Worm (Caenorhabditis elegans) whole organism, early embryonic: ENCODE data around the gene srg-62.

ENCODE experiments used
- B0310.2 ChIP-seq: sonication (generic microtip); optimal IDR thresholded peaks from 2 replicates; lab custom pipeline; 2016; ENCODE audit warnings: mild to moderate bottlenecking, missing genetic modification characterization, missing compliant biosample characterization
- F13C5.2 ChIP-seq: sonication (generic microtip); optimal IDR thresholded peaks from 2 replicates; lab custom pipeline; 2017; ENCODE audit warnings: mild to moderate bottlenecking, missing genetic modification characterization, inconsistent platforms, missing compliant biosample characterization
- aly-1 ChIP-seq: sonication (generic microtip); optimal IDR thresholded peaks from 2 replicates; lab custom pipeline; 2016; ENCODE audit warnings: missing genetic modification characterization, missing compliant biosample characterization
- ama-1 ChIP-seq: fragments of 150-350 bp; optimal IDR thresholded peaks from 2 replicates; lab custom pipeline; 2014
- ceh-13 ChIP-seq: fragments of 200-800 bp; sonication (Bioruptor generic); optimal IDR thresholded peaks from 2 replicates; lab custom pipeline; 2018; ENCODE audit warnings: mild to moderate bottlenecking, missing genetic modification characterization, missing compliant biosample characterization
- ceh-36 ChIP-seq: sonication (generic microtip); optimal IDR thresholded peaks from 2 replicates; lab custom pipeline; 2016; ENCODE audit warnings: missing genetic modification characterization, inconsistent platforms, missing compliant biosample characterization
- ets-7 ChIP-seq: sonication (generic microtip); optimal IDR thresholded peaks from 2 replicates; lab custom pipeline; 2016; ENCODE audit warnings: missing genotype, missing genetic modification characterization, missing compliant biosample characterization
- flt-1 ChIP-seq: fragments of 200-800 bp; sonication (Bioruptor generic); IDR thresholded peaks from 2 replicates; pipeline ENCODE4 v1.3.6; 2022; ENCODE audit warnings: missing genetic modification characterization, missing compliant biosample characterization
- hmbx-1 ChIP-seq: sonication (generic microtip); optimal IDR thresholded peaks from 2 replicates; lab custom pipeline; 2016; ENCODE audit warnings: mild to moderate bottlenecking, missing genetic modification characterization, missing compliant biosample characterization
- hmg-4 ChIP-seq: fragments of 200-800 bp; sonication (Bioruptor generic); optimal IDR thresholded peaks from 2 replicates; lab custom pipeline; 2018; ENCODE audit warnings: mild to moderate bottlenecking, missing genetic modification characterization, missing compliant biosample characterization
- hnd-1 ChIP-seq: sonication (generic microtip); optimal IDR thresholded peaks from 2 replicates; lab custom pipeline; 2016; ENCODE audit warnings: missing genetic modification characterization, missing compliant biosample characterization
- pes-1 ChIP-seq: fragments of 200-800 bp; sonication (Bioruptor generic); IDR thresholded peaks from 2 replicates; pipeline ENCODE4 v1.3.6; 2022; ENCODE audit warnings: missing genetic modification reagents, missing genetic modification characterization, missing compliant biosample characterization
- scrt-1 ChIP-seq: fragments of 200-800 bp; sonication (Bioruptor generic); IDR thresholded peaks from 2 replicates; pipeline ENCODE4 v1.3.6; 2022; ENCODE audit warnings: missing genetic modification characterization, missing compliant biosample characterization
- sea-1 ChIP-seq: fragments of 200-800 bp; sonication (Bioruptor generic); conservative IDR thresholded peaks from 2 replicates; pipeline ENCODE4 v1.3.6; 2022; ENCODE audit warnings: missing genetic modification characterization, missing compliant biosample characterization
- tbx-11 ChIP-seq: fragments of 200-800 bp; sonication (Bioruptor generic); IDR thresholded peaks from 2 replicates; pipeline ENCODE4 v1.3.6; 2022; ENCODE audit warnings: missing genetic modification characterization, missing compliant biosample characterization
- tbx-37 ChIP-seq: fragments of 200-800 bp; sonication (Bioruptor generic); conservative IDR thresholded peaks from 2 replicates; pipeline ENCODE4 v1.3.6; 2022; ENCODE audit warnings: missing genetic modification reagents, missing genetic modification characterization, missing compliant biosample characterization
- tra-4 ChIP-seq: sonication (generic microtip); optimal IDR thresholded peaks from 2 replicates; lab custom pipeline; 2017; ENCODE audit warnings: missing genetic modification characterization, missing compliant biosample characterization

Gene srg-62

DNA sequence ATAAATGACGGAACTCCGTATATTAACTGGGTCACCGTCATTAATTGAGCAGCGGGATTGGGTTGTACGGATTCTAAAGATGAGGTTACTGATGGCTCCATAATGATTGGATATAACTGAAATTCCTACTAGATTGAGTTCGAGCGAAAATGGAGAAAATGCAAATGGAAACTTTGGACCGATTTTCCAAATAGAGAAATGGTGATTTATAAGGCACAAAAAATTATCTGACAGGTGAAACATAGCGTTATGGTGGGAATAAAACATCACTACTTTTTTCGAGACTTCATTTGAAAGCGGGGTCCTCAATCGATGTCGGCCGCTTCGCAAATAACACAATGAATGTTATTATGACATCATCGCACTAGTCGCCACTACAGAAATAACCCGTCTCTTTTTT, 19.6 kb downstream of the srg-62 start, which contains the start of gene srg-60:
Gene srg-60 (minus strand): TSS at position 101 of the 400 bp plus-strand sequence.
- no peak for TF ChIP-seq F13C5.2 (tag; lab: Kevin White, UChicago)
- no peak for TF ChIP-seq tbx-37 (GFP tag; lab: Robert Waterston, UW)
- no peak for TF ChIP-seq tra-4
- no peak for TF ChIP-seq hmg-4 (GFP tag; lab: Kevin White, UChicago)
- TF ChIP-seq B0310.2 (tag; lab: Kevin White, UChicago), result no peak
- no peak for TF ChIP-seq ceh-36 (tag; lab: Kevin White, UChicago)
- TF ChIP-seq hmbx-1 (tag; lab: Kevin White, UChicago), result no peak
- no peak for TF ChIP-seq aly-1
- TF ChIP-seq ceh-13 (GFP tag; lab: Kevin White, UChicago), result no peak
- no peak for TF ChIP-seq flt-1 (GFP tag; lab: Robert Waterston, UW)
- no peak for TF ChIP-seq ets-7 (tag; lab: Kevin White, UChicago)
- no peak for TF ChIP-seq pes-1 (GFP tag; lab: Robert Waterston, UW)
- TF ChIP-seq hnd-1 (tag; lab: Kevin White, UChicago), result no peak
- TF ChIP-seq tbx-11 (GFP tag; lab: Robert Waterston, UW), result no peak

DNA sequence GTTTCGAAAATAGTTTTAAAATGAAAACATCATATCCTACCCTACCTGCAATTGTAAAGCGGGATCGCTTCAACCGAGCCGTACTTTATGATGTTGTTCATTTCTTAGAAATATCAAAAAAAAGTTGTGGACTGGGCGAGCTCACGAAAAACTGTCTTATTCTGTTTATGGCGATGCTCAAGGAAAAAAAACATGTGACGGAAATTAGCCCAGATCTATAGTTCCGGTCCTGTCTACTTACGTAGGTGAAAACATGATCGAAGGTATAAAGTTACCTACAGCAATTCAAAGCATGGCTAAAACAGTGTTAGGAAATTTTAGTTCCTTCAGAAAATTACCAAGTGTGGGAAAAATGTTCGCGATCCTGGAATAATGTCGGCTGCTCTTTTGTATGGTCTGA, 21.4 kb downstream of the srg-62 start, which contains the start of gene srt-27:
Gene srt-27 (minus strand): TSS at position 101 of the 400 bp plus-strand sequence.
- no peak for TF ChIP-seq tra-4
- no peak for TF ChIP-seq tbx-37 (GFP tag; lab: Robert Waterston, UW)
- TF ChIP-seq scrt-1 (GFP tag; lab: Robert Waterston, UW), result no peak
- TF ChIP-seq aly-1, result no peak
- no peak for TF ChIP-seq tbx-11 (GFP tag; lab: Robert Waterston, UW)
- TF ChIP-seq hmbx-1 (tag; lab: Kevin White, UChicago), result no peak
- TF ChIP-seq ceh-13 (GFP tag; lab: Kevin White, UChicago), result no peak
- TF ChIP-seq hnd-1 (tag; lab: Kevin White, UChicago), result no peak
- TF ChIP-seq hmg-4 (GFP tag; lab: Kevin White, UChicago), result no peak
- no peak for TF ChIP-seq F13C5.2 (tag; lab: Kevin White, UChicago)
- no peak for TF ChIP-seq ama-1 (lab: Kevin White, UChicago)
- TF ChIP-seq B0310.2 (tag; lab: Kevin White, UChicago), result no peak
- TF ChIP-seq ets-7 (tag; lab: Kevin White, UChicago), result no peak
- TF ChIP-seq flt-1 (GFP tag; lab: Robert Waterston, UW), result no peak
- TF ChIP-seq ceh-36 (tag; lab: Kevin White, UChicago), result no peak
- no peak for TF ChIP-seq pes-1 (GFP tag; lab: Robert Waterston, UW)
- no peak for TF ChIP-seq sea-1 (GFP tag; lab: Robert Waterston, UW)

DNA sequence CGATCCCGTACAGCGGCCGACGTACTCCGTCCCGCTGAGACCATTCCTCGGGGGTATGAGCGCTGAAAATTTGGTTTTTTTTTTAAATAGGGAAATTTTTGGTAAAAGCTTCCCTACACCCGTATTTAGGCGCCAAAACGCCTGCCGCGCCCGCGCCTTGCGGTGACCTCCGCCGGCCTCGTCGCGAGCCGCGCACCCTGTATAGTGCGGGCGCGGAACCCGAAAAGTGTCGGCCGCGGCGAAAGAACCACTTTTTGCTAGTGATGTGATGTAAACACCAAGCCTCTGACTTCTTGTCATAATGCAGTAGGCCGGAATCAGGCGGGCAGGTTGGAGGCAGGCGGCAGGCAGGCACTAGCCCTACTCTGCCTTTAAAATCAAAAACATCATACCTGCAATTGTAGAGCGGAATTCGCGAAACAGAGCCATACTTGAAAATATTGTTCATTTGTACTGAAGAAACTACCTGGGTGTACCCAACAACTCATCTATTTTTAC, 23.5 kb downstream of the srg-62 start, which contains the start of gene srt-29:
Gene srt-29 (minus strand): TSS at position 448 of the 498 bp plus-strand sequence.
- TF ChIP-seq hnd-1 (tag; lab: Kevin White, UChicago) (no peak), ets-7 (tag; lab: Kevin White, UChicago) (no peak), tbx-11 (GFP tag; lab: Robert Waterston, UW) (no peak)

DNA sequence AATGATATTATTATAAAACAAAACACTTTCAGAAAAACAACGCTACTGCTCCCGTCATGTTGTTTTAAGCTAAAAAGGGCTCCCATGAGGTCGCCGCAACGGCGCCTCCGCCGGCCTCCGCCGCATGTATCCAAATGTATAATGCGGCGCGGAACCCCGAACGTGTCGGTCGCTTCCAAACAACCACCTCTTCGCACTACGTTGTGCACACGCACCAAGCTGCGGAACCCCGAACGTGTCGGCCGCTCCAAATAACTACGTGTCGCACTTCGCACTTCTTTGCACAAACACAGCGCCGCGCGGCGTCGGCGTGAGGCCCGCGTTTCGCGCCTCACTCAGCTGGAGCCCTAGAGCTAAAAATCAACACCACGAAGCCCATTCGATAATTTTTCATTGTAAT, 25.3 kb downstream of the srg-62 start:
- TF ChIP-seq sea-1 (GFP tag; lab: Robert Waterston, UW), result 0 out of 2 replicates have a peak, but pooled peaks have one; percentile 32
- no peak for TF ChIP-seq hmg-4 (GFP tag; lab: Kevin White, UChicago)

DNA sequence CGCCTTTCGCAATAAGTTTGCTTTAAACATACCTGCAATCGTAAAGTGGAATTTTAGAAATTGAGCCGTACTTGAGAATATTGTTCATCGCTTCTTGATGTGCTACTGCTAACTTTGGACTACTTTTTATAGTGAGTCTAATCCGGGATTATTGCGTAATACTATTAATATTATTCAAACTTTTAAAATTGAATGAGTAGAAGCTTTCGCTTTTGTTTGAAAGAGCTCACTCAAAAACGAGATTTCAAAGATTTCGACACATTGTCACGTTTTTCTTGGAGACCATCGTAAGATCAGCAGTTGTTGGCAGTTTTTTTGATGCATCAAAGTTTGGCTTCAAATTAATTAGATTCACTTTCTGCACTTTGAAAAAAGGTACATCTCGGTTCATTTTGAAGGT, 28.7 kb downstream of the srg-62 start, which contains the start of gene srt-28:
Gene srt-28 (minus strand): TSS at position 101 of the 400 bp plus-strand sequence.
- no peak for TF ChIP-seq hmg-4 (GFP tag; lab: Kevin White, UChicago)
- TF ChIP-seq F13C5.2 (tag; lab: Kevin White, UChicago), result no peak
- TF ChIP-seq B0310.2 (tag; lab: Kevin White, UChicago), result no peak
- TF ChIP-seq aly-1, result no peak
- TF ChIP-seq ceh-13 (GFP tag; lab: Kevin White, UChicago), result no peak

DNA sequence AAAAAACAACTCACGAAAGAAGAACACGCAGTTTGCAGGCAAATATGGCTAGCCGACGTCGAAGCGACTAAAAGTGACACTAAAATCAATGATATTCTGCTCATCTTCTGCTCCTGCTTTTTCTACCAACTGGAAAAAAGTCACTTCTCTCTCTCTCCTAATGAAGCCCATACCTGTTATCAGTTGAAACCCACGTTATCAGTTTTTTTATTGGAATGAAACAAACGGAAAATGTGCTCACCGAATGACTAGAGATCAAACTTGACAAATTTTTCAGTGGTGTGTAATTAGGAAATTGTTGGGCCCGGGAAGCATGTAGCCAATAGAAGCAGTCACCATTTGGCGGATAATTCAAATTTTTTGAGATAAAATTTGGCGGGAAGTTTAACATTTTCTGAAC, 30.8 kb downstream of the srg-62 start, which contains the start of gene C24B9.3:
Gene C24B9.3 (minus strand): TSS at position 171 of the 400 bp plus-strand sequence.
- no peak for TF ChIP-seq pes-1 (GFP tag; lab: Robert Waterston, UW)
- TF ChIP-seq flt-1 (GFP tag; lab: Robert Waterston, UW), result no peak
- no peak for TF ChIP-seq F13C5.2 (tag; lab: Kevin White, UChicago)
- no peak for TF ChIP-seq tbx-11 (GFP tag; lab: Robert Waterston, UW)
- no peak for TF ChIP-seq hnd-1 (tag; lab: Kevin White, UChicago)
- TF ChIP-seq ceh-13 (GFP tag; lab: Kevin White, UChicago), result no peak
- TF ChIP-seq ama-1 (lab: Kevin White, UChicago), result no peak
- no peak for TF ChIP-seq ets-7 (tag; lab: Kevin White, UChicago)
- no peak for TF ChIP-seq hmbx-1 (tag; lab: Kevin White, UChicago)
- no peak for TF ChIP-seq scrt-1 (GFP tag; lab: Robert Waterston, UW)
- TF ChIP-seq ceh-36 (tag; lab: Kevin White, UChicago), result no peak
- TF ChIP-seq hmg-4 (GFP tag; lab: Kevin White, UChicago), result no peak
- no peak for TF ChIP-seq B0310.2 (tag; lab: Kevin White, UChicago)
- no peak for TF ChIP-seq tbx-37 (GFP tag; lab: Robert Waterston, UW)
- TF ChIP-seq sea-1 (GFP tag; lab: Robert Waterston, UW), result no peak
- TF ChIP-seq aly-1, result no peak
- TF ChIP-seq tra-4, result no peak

DNA sequence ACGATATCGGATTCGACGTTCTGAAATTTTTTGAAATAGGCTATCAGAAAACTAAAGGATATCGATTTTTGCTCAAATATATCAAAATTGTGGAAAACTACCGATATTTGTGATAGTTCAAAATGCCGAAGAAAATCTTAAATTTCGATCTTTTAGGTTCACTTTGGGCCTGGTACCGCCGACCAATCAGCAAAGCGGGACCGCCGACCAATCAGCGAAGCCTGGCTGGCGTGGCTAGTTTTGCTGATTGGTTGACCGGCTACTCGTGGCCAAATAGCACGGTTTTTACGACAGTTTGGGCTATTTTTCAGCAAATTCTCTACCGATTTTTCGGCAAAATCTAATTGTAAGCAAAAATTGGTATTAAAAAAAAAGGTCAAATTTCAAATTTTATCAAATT, 32.0 kb downstream of the srg-62 start:
- TF ChIP-seq hmg-4 (GFP tag; lab: Kevin White, UChicago) (no peak), tbx-37 (GFP tag; lab: Robert Waterston, UW) (no peak)
